Fruit fly (Drosophila melanogaster) whole organism, embryonic: ENCODE data around the gene Sirt4.

Experiments used
- ATbp ChIP-seq: fragments of 200-800 bp; sonication (Bioruptor generic); optimal IDR thresholded peaks from 2 replicates; lab custom pipeline; 2017; ENCODE audit warnings: missing biosample characterization, mild to moderate bottlenecking, missing genetic modification characterization, missing genetic modification reagents
- B-H2 ChIP-seq: fragments of 200-800 bp; sonication (Bioruptor generic); optimal IDR thresholded peaks from 2 replicates; lab custom pipeline; 2018; ENCODE audit warnings: missing biosample characterization, mild to moderate bottlenecking, missing genetic modification characterization
- CG11085 ChIP-seq: fragments of 200-800 bp; sonication (Bioruptor generic); IDR thresholded peaks from 2 replicates; pipeline ENCODE4 v1.3.6; 2022; ENCODE audit warnings: missing biosample characterization, missing genetic modification characterization
- CG11247 ChIP-seq: fragments of 200-800 bp; sonication (Bioruptor generic); IDR thresholded peaks from 2 replicates; pipeline ENCODE4 v1.3.6; 2022; ENCODE audit warnings: missing biosample characterization, missing genetic modification characterization
- CG12299 ChIP-seq: fragments of 200-800 bp; sonication (Bioruptor generic); optimal IDR thresholded peaks from 2 replicates; lab custom pipeline; 2018; ENCODE audit warnings: missing biosample characterization, mild to moderate bottlenecking, missing genetic modification characterization
- CG13123 ChIP-seq: fragments of 200-800 bp; sonication (Bioruptor generic); optimal IDR thresholded peaks from 2 replicates; lab custom pipeline; 2016; ENCODE audit warnings: missing biosample characterization, missing genetic modification characterization
- CG13287 ChIP-seq: fragments of 200-800 bp; sonication (Bioruptor generic); IDR thresholded peaks from 2 replicates; pipeline ENCODE4 v1.3.6; 2022; ENCODE audit warnings: missing biosample characterization, missing genetic modification characterization; ENCODE audit not compliant: partially characterized antibody
- CG13894 ChIP-seq: fragments of 200-800 bp; sonication (Bioruptor generic); optimal IDR thresholded peaks from 3 replicates; lab custom pipeline; 2018; ENCODE audit warnings: missing biosample characterization, mild to moderate bottlenecking, missing genetic modification characterization, moderate library complexity
- CG1602 ChIP-seq: fragments of 200-800 bp; sonication (Bioruptor generic); optimal IDR thresholded peaks from 3 replicates; lab custom pipeline; 2016; ENCODE audit warnings: missing biosample characterization, missing genetic modification characterization
- CG17359 ChIP-seq: fragments of 200-800 bp; sonication (Bioruptor generic); optimal IDR thresholded peaks from 3 replicates; lab custom pipeline; 2018; ENCODE audit warnings: missing biosample characterization, mild to moderate bottlenecking, missing genetic modification characterization, moderate library complexity
- CG17829 ChIP-seq: fragments of 200-800 bp; optimal IDR thresholded peaks from 2 replicates; lab custom pipeline; 2019; ENCODE audit warnings: missing biosample characterization, mild to moderate bottlenecking, missing genetic modification characterization, moderate library complexity
- CG2199 ChIP-seq: fragments of 200-800 bp; sonication (Bioruptor generic); IDR thresholded peaks from 3 replicates; pipeline ENCODE4 v1.3.6; 2022; ENCODE audit warnings: missing biosample characterization, missing genetic modification characterization
- CG2202 ChIP-seq: fragments of 200-800 bp; sonication (Bioruptor generic); optimal IDR thresholded peaks from 2 replicates; lab custom pipeline; 2018; ENCODE audit warnings: missing biosample characterization, mild to moderate bottlenecking, missing genetic modification characterization
- CG2678 ChIP-seq: fragments of 200-800 bp; sonication (Bioruptor generic); optimal IDR thresholded peaks from 3 replicates; lab custom pipeline; 2019; ENCODE audit warnings: missing biosample characterization, mild to moderate bottlenecking, missing genetic modification characterization, moderate library complexity
- CG2712 ChIP-seq: fragments of 200-800 bp; optimal IDR thresholded peaks from 3 replicates; lab custom pipeline; 2019; ENCODE audit warnings: missing biosample characterization, mild to moderate bottlenecking, missing genetic modification characterization, moderate library complexity
- CG33557 ChIP-seq: fragments of 200-800 bp; sonication (Bioruptor generic); optimal IDR thresholded peaks from 2 replicates; lab custom pipeline; 2019; ENCODE audit warnings: missing biosample characterization, mild to moderate bottlenecking, missing genetic modification characterization, moderate library complexity
- CG3407 ChIP-seq: fragments of 200-800 bp; sonication (Bioruptor generic); optimal IDR thresholded peaks from 2 replicates; lab custom pipeline; 2018; ENCODE audit warnings: missing biosample characterization, mild to moderate bottlenecking, missing genetic modification characterization
- CG5953 ChIP-seq: fragments of 200-800 bp; sonication (Bioruptor generic); IDR thresholded peaks from 2 replicates; pipeline ENCODE4 v1.3.6; 2022; ENCODE audit warnings: missing biosample characterization, missing genetic modification characterization
- CG6254 ChIP-seq: fragments of 200-800 bp; sonication (Bioruptor generic); optimal IDR thresholded peaks from 3 replicates; lab custom pipeline; 2017; ENCODE audit warnings: mild to moderate bottlenecking, missing biosample characterization, missing genetic modification reagents, missing genetic modification characterization
- CG7786 ChIP-seq: fragments of 200-800 bp; sonication (Bioruptor generic); optimal IDR thresholded peaks from 2 replicates; lab custom pipeline; 2016; ENCODE audit warnings: missing biosample characterization, missing genetic modification characterization
- CG9797 ChIP-seq: fragments of 200-800 bp; sonication (Bioruptor generic); optimal IDR thresholded peaks from 3 replicates; lab custom pipeline; 2018; ENCODE audit warnings: missing biosample characterization, mild to moderate bottlenecking, missing genetic modification characterization
- CG9817 ChIP-seq: fragments of 200-800 bp; sonication (Bioruptor generic); optimal IDR thresholded peaks from 2 replicates; lab custom pipeline; 2018; ENCODE audit warnings: missing biosample characterization, mild to moderate bottlenecking, missing genetic modification characterization, moderate library complexity
- Chrac-16 ChIP-seq: fragments of 200-800 bp; sonication (Bioruptor generic); optimal IDR thresholded peaks from 3 replicates; lab custom pipeline; 2016; ENCODE audit warnings: missing biosample characterization, missing genetic modification characterization
- E2f1 ChIP-seq: fragments of 200-800 bp; sonication (Bioruptor generic); IDR thresholded peaks from 2 replicates; pipeline ENCODE4 v1.3.6; 2022; ENCODE audit warnings: missing biosample characterization, missing genetic modification characterization
- E2f2 ChIP-seq: fragments of 200-800 bp; sonication (Bioruptor generic); IDR thresholded peaks from 2 replicates; pipeline ENCODE4 v1.3.6; 2022; ENCODE audit warnings: missing biosample characterization, missing genetic modification characterization
- GATAe ChIP-seq: fragments of 200-800 bp; sonication (Bioruptor generic); conservative IDR thresholded peaks from 2 replicates; pipeline ENCODE4 v1.3.6; 2022; ENCODE audit warnings: missing biosample characterization, missing genetic modification characterization
- HmgZ ChIP-seq: fragments of 200-800 bp; sonication (Bioruptor generic); optimal IDR thresholded peaks from 2 replicates; lab custom pipeline; 2018; ENCODE audit warnings: missing biosample characterization, mild to moderate bottlenecking, missing genetic modification characterization
- Hsf ChIP-seq: fragments of 200-800 bp; sonication (Bioruptor generic); optimal IDR thresholded peaks from 3 replicates; lab custom pipeline; 2016; ENCODE audit warnings: missing biosample characterization, missing genetic modification characterization
- Lpt ChIP-seq: fragments of >200 bp; optimal IDR thresholded peaks from 2 replicates; lab custom pipeline; 2018; ENCODE audit warnings: missing biosample characterization, missing genetic modification characterization
- Ravus ChIP-seq: fragments of 200-800 bp; sonication (Bioruptor generic); IDR thresholded peaks from 2 replicates; pipeline ENCODE4 v1.3.6; 2022; ENCODE audit warnings: missing biosample characterization, missing genetic modification characterization
- Stat92E ChIP-seq, 3 experiments: fragments of >200 bp in 2 of 3; fragments of 200-800 bp in 1 of 3; sonication (Bioruptor generic) in 1 of 3; optimal IDR thresholded peaks; 2 replicates each; lab custom pipeline; 2017 to 2019; ENCODE audit warnings: missing biosample characterization in 3 of 3, missing genetic modification characterization in 3 of 3, mild to moderate bottlenecking in 1 of 3, moderate library complexity in 1 of 3
- TFAM ChIP-seq: fragments of 200-800 bp; sonication (Bioruptor generic); optimal IDR thresholded peaks from 2 replicates; lab custom pipeline; 2017; ENCODE audit warnings: missing biosample characterization, missing genetic modification characterization, inconsistent platforms
- Taf1 ChIP-seq: fragments of 200-800 bp; sonication (Bioruptor generic); IDR thresholded peaks from 2 replicates; pipeline ENCODE4 v1.3.6; 2022; ENCODE audit warnings: missing biosample characterization, missing genetic modification characterization
- Vsx1 ChIP-seq: fragments of 200-800 bp; sonication (Bioruptor generic); optimal IDR thresholded peaks from 2 replicates; lab custom pipeline; 2017; ENCODE audit warnings: missing biosample characterization, mild to moderate bottlenecking, missing genetic modification characterization, missing genetic modification reagents
- ash1 ChIP-seq: fragments of 200-800 bp; sonication (Bioruptor generic); optimal IDR thresholded peaks from 2 replicates; lab custom pipeline; 2018; ENCODE audit warnings: missing biosample characterization, mild to moderate bottlenecking, missing genetic modification characterization
- chif ChIP-seq, 2 experiments: fragments of 200-800 bp; sonication (Bioruptor generic); optimal IDR thresholded peaks; 3 replicates each; lab custom pipeline; 2016; ENCODE audit warnings: missing biosample characterization in 2 of 2, missing genetic modification characterization in 2 of 2
- chinmo ChIP-seq: fragments of 200-800 bp; sonication (Bioruptor generic); IDR thresholded peaks from 4 replicates; pipeline ENCODE4 v1.3.6; 2022; ENCODE audit warnings: missing biosample characterization, missing genetic modification characterization; ENCODE audit not compliant: partially characterized antibody
- crc ChIP-seq: fragments of 200-800 bp; sonication (Bioruptor generic); optimal IDR thresholded peaks from 2 replicates; lab custom pipeline; 2016; ENCODE audit warnings: missing biosample characterization, missing genetic modification characterization
- da ChIP-seq: fragments of 200-800 bp; sonication (Bioruptor generic); optimal IDR thresholded peaks from 2 replicates; lab custom pipeline; 2016; ENCODE audit warnings: missing biosample characterization, missing genetic modification characterization
- fru ChIP-seq: fragments of >200 bp; optimal IDR thresholded peaks from 2 replicates; lab custom pipeline; 2017
- kni ChIP-seq: fragments of 200-800 bp; sonication (Bioruptor generic); optimal IDR thresholded peaks from 3 replicates; lab custom pipeline; 2017; ENCODE audit warnings: mild to moderate bottlenecking, missing biosample characterization, missing genetic modification reagents, missing genetic modification characterization
- luna ChIP-seq: fragments of 200-800 bp; sonication (Bioruptor generic); optimal IDR thresholded peaks from 2 replicates; lab custom pipeline; 2016; ENCODE audit warnings: missing biosample characterization, missing genetic modification characterization
- sd ChIP-seq: fragments of 200-800 bp; sonication (Bioruptor generic); optimal IDR thresholded peaks from 3 replicates; lab custom pipeline; 2018; ENCODE audit warnings: missing biosample characterization, mild to moderate bottlenecking, missing genetic modification characterization, moderate library complexity
- sens-2 ChIP-seq: fragments of 200-800 bp; sonication (Bioruptor generic); IDR thresholded peaks from 2 replicates; pipeline ENCODE4 v1.3.6; 2022; ENCODE audit warnings: missing biosample characterization, missing genetic modification characterization
- slbo ChIP-seq: fragments of 200-800 bp; sonication (Bioruptor generic); IDR thresholded peaks from 2 replicates; pipeline ENCODE4 v1.3.6; 2022; ENCODE audit warnings: missing biosample characterization, missing genetic modification characterization
- tll ChIP-seq, 2 experiments: fragments of 200-800 bp in 1 of 2; fragments of >200 bp in 1 of 2; sonication (Bioruptor generic) in 1 of 2; optimal IDR thresholded peaks; 2 replicates each; lab custom pipeline; 2017 to 2019; ENCODE audit warnings: missing biosample characterization in 2 of 2, missing genetic modification characterization in 2 of 2, mild to moderate bottlenecking in 1 of 2, moderate library complexity in 1 of 2
- tup ChIP-seq: fragments of 200-800 bp; sonication (Bioruptor generic); optimal IDR thresholded peaks from 2 replicates; lab custom pipeline; 2016; ENCODE audit warnings: missing biosample characterization, mild to moderate bottlenecking, missing genetic modification characterization, moderate library complexity
- unc-4 ChIP-seq: fragments of 200-800 bp; sonication (Bioruptor generic); IDR thresholded peaks from 2 replicates; pipeline ENCODE4 v1.3.6; 2022; ENCODE audit warnings: missing biosample characterization, missing genetic modification characterization; ENCODE audit not compliant: partially characterized antibody
- yki ChIP-seq: fragments of >200 bp; optimal IDR thresholded peaks from 3 replicates; lab custom pipeline; 2018
- zf30C ChIP-seq: fragments of 200-800 bp; sonication (Bioruptor generic); optimal IDR thresholded peaks from 3 replicates; lab custom pipeline; 2018; ENCODE audit warnings: missing biosample characterization, mild to moderate bottlenecking, missing genetic modification characterization

The Sirt4 gene

dm6 chrX:5699824-5700498 lies 34.2 kb upstream of the Sirt4 start (continued):
- TF ChIP-seq Stat92E (GFP tag; optimal IDR thresholded peaks at IDR 0.05; lab: Kevin White, UChicago): peak in 1 of 3 experiments; percentile 13
- TF ChIP-seq crc: peak; percentile 18
- TF ChIP-seq sens-2: no peak
- peak; percentile 46 for TF ChIP-seq CG6254 (GFP tag; lab: Kevin White, UChicago)
- peak; percentile 27 for TF ChIP-seq Chrac-16
- peak; percentile 46 for TF ChIP-seq CG3407 (GFP tag; lab: Kevin White, UChicago)
- peak; percentile 44 for TF ChIP-seq Hsf (GFP tag; lab: Kevin White, UChicago)
- no peak for TF ChIP-seq da (GFP tag; lab: Kevin White, UChicago)
- TF ChIP-seq CG2199 (GFP tag; lab: Robert Waterston, UW): 0 out of 3 replicates have a peak, but pooled peaks have one; percentile 36
- TF ChIP-seq tup (GFP tag; lab: Kevin White, UChicago): no peak
- TF ChIP-seq E2f2 (GFP tag; lab: Robert Waterston, UW): peak; percentile 35; the same call in 1 of the 2 replicates
- TF ChIP-seq Ravus: no peak
- TF ChIP-seq fru: no peak
- TF ChIP-seq GATAe: no peak
- peak; percentile 52; the same call in 1 of the 2 replicates for TF ChIP-seq E2f1 (GFP tag; lab: Robert Waterston, UW)
- no peak for TF ChIP-seq CG11247 (GFP tag; lab: Robert Waterston, UW)
- TF ChIP-seq sd (tag; lab: Kevin White, UChicago): peak; percentile 5
- peak; percentile 52 for TF ChIP-seq CG1602 (GFP tag; lab: Kevin White, UChicago)
- TF ChIP-seq B-H2 (GFP tag; lab: Kevin White, UChicago): no peak
- TF ChIP-seq ash1 (GFP tag; lab: Kevin White, UChicago): no peak
- TF ChIP-seq CG33557 (GFP tag; lab: Kevin White, UChicago): no peak
- no peak for TF ChIP-seq chinmo (GFP tag; lab: Robert Waterston, UW)
- TF ChIP-seq Vsx1 (GFP tag; lab: Kevin White, UChicago): peak; percentile 78
- peak; percentile 13 for TF ChIP-seq kni (GFP tag; lab: Kevin White, UChicago)
- TF ChIP-seq yki: no peak
- TF ChIP-seq CG17359 (tag; lab: Kevin White, UChicago): peak; percentile 71
- no peak for TF ChIP-seq CG11085 (GFP tag; lab: Robert Waterston, UW)
- peak; percentile 65 to 68 for TF ChIP-seq chif (GFP tag; optimal IDR thresholded peaks at IDR 0.05; lab: Kevin White, UChicago)
- TF ChIP-seq luna (GFP tag; lab: Kevin White, UChicago): no peak
- peak; percentile 73 for TF ChIP-seq CG2678 (tag; lab: Kevin White, UChicago)
- TF ChIP-seq CG2202 (tag; lab: Kevin White, UChicago): peak; percentile 39
- no peak for TF ChIP-seq unc-4 (GFP tag; lab: Robert Waterston, UW)
- TF ChIP-seq CG13123: no peak
- TF ChIP-seq CG13287 (GFP tag; lab: Robert Waterston, UW): no peak
- TF ChIP-seq Taf1: no peak
- TF ChIP-seq CG12299 (tag; lab: Kevin White, UChicago): no peak
- no peak for TF ChIP-seq tll (GFP tag; optimal IDR thresholded peaks at IDR 0.05; lab: Kevin White, UChicago)
- TF ChIP-seq CG17829 (tag; lab: Kevin White, UChicago): peak; percentile 60
- peak; percentile 74 for TF ChIP-seq ATbp (GFP tag; lab: Kevin White, UChicago)
- peak; percentile 81 for TF ChIP-seq CG13894 (tag; lab: Kevin White, UChicago)
- peak; percentile 11 for TF ChIP-seq HmgZ (tag; lab: Kevin White, UChicago)
- TF ChIP-seq CG9817: peak; percentile 33
- peak; percentile 75 for TF ChIP-seq CG2712 (tag; lab: Kevin White, UChicago)
- no peak for TF ChIP-seq zf30C (GFP tag; lab: Kevin White, UChicago)
- TF ChIP-seq Lpt (GFP tag; lab: Kevin White, UChicago): no peak
- no peak for TF ChIP-seq TFAM
- no peak for TF ChIP-seq CG7786
- no peak for TF ChIP-seq CG9797 (GFP tag; lab: Kevin White, UChicago)
- TF ChIP-seq CG5953 (GFP tag; lab: Robert Waterston, UW): 0 out of 2 replicates have a peak, but pooled peaks have one; percentile 33
- TF ChIP-seq slbo (GFP tag; lab: Robert Waterston, UW): peak; percentile 53; the same call in 1 of the 2 replicates
